Fruit fly (Drosophila melanogaster) whole organism, pupa: ENCODE data around the gene bumpel.

Experiments
- CG8159 ChIP-seq: fragments of 200-800 bp; sonication (Bioruptor generic); optimal IDR thresholded peaks from 3 replicates; lab custom pipeline; 2018; ENCODE audit warnings: missing biosample characterization, mild to moderate bottlenecking, missing genetic modification characterization, moderate library complexity
- EcR ChIP-seq: fragments of 200-800 bp; sonication (Bioruptor generic); optimal IDR thresholded peaks from 3 replicates; lab custom pipeline; 2019; ENCODE audit warnings: missing biosample characterization, missing genetic modification characterization, mild to moderate bottlenecking, moderate library complexity, missing genetic modification reagents

DNA sequence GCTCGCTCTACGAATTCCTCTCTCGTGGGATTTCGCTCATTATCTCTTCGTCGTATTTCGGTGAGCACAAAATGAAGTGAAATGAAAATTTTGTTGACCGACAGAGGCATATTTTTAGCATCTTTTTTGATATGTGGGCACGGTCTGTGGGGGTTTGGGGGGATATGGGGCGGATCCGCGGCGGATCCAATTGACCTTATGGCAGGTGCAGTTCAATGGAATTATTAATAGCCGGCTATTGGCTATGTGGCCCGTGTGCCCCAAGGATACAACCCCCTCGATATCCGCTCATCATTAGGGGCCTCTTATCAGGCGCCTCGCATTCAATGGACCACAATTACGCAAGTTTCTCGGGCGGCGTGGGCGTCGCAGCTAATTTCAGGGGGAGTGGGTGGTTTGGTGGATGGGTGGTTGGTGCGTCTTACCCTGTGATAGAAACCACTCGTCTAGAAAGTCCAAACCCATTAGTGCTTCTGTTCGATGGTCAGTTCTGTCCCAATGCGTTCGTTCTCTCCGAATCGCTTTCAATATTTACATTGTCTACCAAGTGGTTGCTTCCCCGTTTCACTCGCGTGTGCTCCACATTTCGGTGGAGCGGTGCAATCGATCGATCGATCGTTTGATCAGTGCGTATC lies 32.9 kb upstream of the bumpel start, which contains the start of gene sals:
- no peak for TF ChIP-seq EcR (GFP tag; lab: Kevin White, UChicago)
- TF ChIP-seq CG8159 = no peak
